Fruit fly (Drosophila melanogaster) whole organism, embryonic: ENCODE data around the gene Rgl.

Experiments used
- Aef1 ChIP-seq: fragments of 200-800 bp; sonication (Bioruptor generic); IDR thresholded peaks from 3 replicates; pipeline ENCODE4 v1.3.6; 2022; ENCODE audit warnings: missing biosample characterization, missing genetic modification characterization
- Antp ChIP-seq: fragments of 200-800 bp; sonication (Bioruptor generic); optimal IDR thresholded peaks from 3 replicates; lab custom pipeline; 2016; ENCODE audit warnings: missing biosample characterization, missing genetic modification characterization
- B-H2 ChIP-seq: fragments of 200-800 bp; sonication (Bioruptor generic); optimal IDR thresholded peaks from 2 replicates; lab custom pipeline; 2018; ENCODE audit warnings: missing biosample characterization, mild to moderate bottlenecking, missing genetic modification characterization
- BtbVII ChIP-seq: fragments of 200-800 bp; sonication (Bioruptor generic); optimal IDR thresholded peaks from 3 replicates; lab custom pipeline; 2017; ENCODE audit warnings: missing biosample characterization, mild to moderate bottlenecking, missing genetic modification characterization
- CG11723 ChIP-seq: fragments of 200-800 bp; sonication (Bioruptor generic); optimal IDR thresholded peaks from 2 replicates; lab custom pipeline; 2017; ENCODE audit warnings: missing biosample characterization, mild to moderate bottlenecking, missing genetic modification characterization
- CG12391 ChIP-seq: fragments of 200-800 bp; sonication (Bioruptor generic); optimal IDR thresholded peaks from 3 replicates; lab custom pipeline; 2018; ENCODE audit warnings: missing biosample characterization, mild to moderate bottlenecking, missing genetic modification characterization, moderate library complexity
- CG12744 ChIP-seq: fragments of 200-800 bp; sonication (Bioruptor generic); optimal IDR thresholded peaks from 2 replicates; lab custom pipeline; 2016; ENCODE audit warnings: missing biosample characterization, missing genetic modification characterization
- CG14014 ChIP-seq: fragments of 200-800 bp; sonication (Bioruptor generic); IDR thresholded peaks from 2 replicates; pipeline ENCODE4 v1.3.6; 2022; ENCODE audit warnings: missing biosample characterization, missing genetic modification characterization
- CG14860 ChIP-seq: fragments of 200-800 bp; sonication (Bioruptor generic); IDR thresholded peaks from 3 replicates; pipeline ENCODE4 v1.3.6; 2022; ENCODE audit warnings: missing biosample characterization, missing genetic modification characterization; ENCODE audit not compliant: partially characterized antibody
- CG18476 ChIP-seq: fragments of 200-800 bp; sonication (Bioruptor generic); optimal IDR thresholded peaks from 2 replicates; lab custom pipeline; 2016; ENCODE audit warnings: missing biosample characterization, mild to moderate bottlenecking, missing genetic modification characterization
- CG18764 ChIP-seq: fragments of 200-800 bp; sonication (Bioruptor generic); optimal IDR thresholded peaks from 3 replicates; lab custom pipeline; 2016; ENCODE audit warnings: missing biosample characterization, missing genetic modification characterization
- CG2116 ChIP-seq: fragments of 200-800 bp; sonication (Bioruptor generic); optimal IDR thresholded peaks from 3 replicates; lab custom pipeline; 2018; ENCODE audit warnings: missing biosample characterization, mild to moderate bottlenecking, missing genetic modification characterization
- CG32772 ChIP-seq: fragments of 200-800 bp; sonication (Bioruptor generic); IDR thresholded peaks from 2 replicates; pipeline ENCODE4 v1.3.6; 2022; ENCODE audit warnings: missing biosample characterization, missing genetic modification characterization
- CG33557 ChIP-seq: fragments of 200-800 bp; sonication (Bioruptor generic); optimal IDR thresholded peaks from 2 replicates; lab custom pipeline; 2019; ENCODE audit warnings: missing biosample characterization, mild to moderate bottlenecking, missing genetic modification characterization, moderate library complexity
- CG7271 ChIP-seq: fragments of 200-800 bp; sonication (Bioruptor generic); optimal IDR thresholded peaks from 2 replicates; lab custom pipeline; 2018; ENCODE audit warnings: missing biosample characterization, mild to moderate bottlenecking, missing genetic modification characterization, moderate library complexity
- CG7963 ChIP-seq: fragments of 200-800 bp; sonication (Bioruptor generic); IDR thresholded peaks from 3 replicates; pipeline ENCODE4 v1.3.6; 2022; ENCODE audit warnings: missing biosample characterization, missing genetic modification characterization; ENCODE audit not compliant: partially characterized antibody
- CG8924 ChIP-seq: fragments of 200-800 bp; optimal IDR thresholded peaks from 3 replicates; lab custom pipeline; 2019; ENCODE audit warnings: missing biosample characterization, mild to moderate bottlenecking, missing genetic modification characterization, moderate library complexity
- CG9609 ChIP-seq: fragments of 200-800 bp; sonication (Bioruptor generic); optimal IDR thresholded peaks from 3 replicates; lab custom pipeline; 2016; ENCODE audit warnings: missing biosample characterization, missing genetic modification characterization
- CG9817 ChIP-seq: fragments of 200-800 bp; sonication (Bioruptor generic); optimal IDR thresholded peaks from 2 replicates; lab custom pipeline; 2018; ENCODE audit warnings: missing biosample characterization, mild to moderate bottlenecking, missing genetic modification characterization, moderate library complexity
- CG9932 ChIP-seq: fragments of 200-800 bp; sonication (Bioruptor generic); IDR thresholded peaks from 2 replicates; pipeline ENCODE4 v1.3.6; 2022; ENCODE audit warnings: missing biosample characterization, missing genetic modification characterization
- D ChIP-seq, 2 experiments: fragments of 200-800 bp in 1 of 2; fragments of >200 bp in 1 of 2; sonication (Bioruptor generic) in 1 of 2; optimal IDR thresholded peaks; 2 replicates in 1 of 2; 3 replicates in 1 of 2; lab custom pipeline; 2017; ENCODE audit warnings: mild to moderate bottlenecking in 1 of 2, missing biosample characterization in 1 of 2, missing genetic modification characterization in 1 of 2, missing genetic modification reagents in 1 of 2
- Gug ChIP-seq: fragments of 200-800 bp; sonication (Bioruptor generic); IDR thresholded peaks from 4 replicates; pipeline ENCODE4 v1.3.6; 2022; ENCODE audit warnings: missing biosample characterization, missing genetic modification characterization
- HmgZ ChIP-seq: fragments of 200-800 bp; sonication (Bioruptor generic); optimal IDR thresholded peaks from 2 replicates; lab custom pipeline; 2018; ENCODE audit warnings: missing biosample characterization, mild to moderate bottlenecking, missing genetic modification characterization
- Med ChIP-seq: fragments of 200-800 bp; sonication (Bioruptor generic); peaks from one replicate; lab custom pipeline; 2016; ENCODE audit warnings: missing biosample characterization, missing genetic modification characterization, mild to moderate bottlenecking, inconsistent platforms, moderate library complexity
- NFAT ChIP-seq: fragments of 200-800 bp; sonication (Bioruptor generic); IDR thresholded peaks from 2 replicates; pipeline ENCODE4 v1.3.6; 2022; ENCODE audit warnings: missing biosample characterization, missing genetic modification characterization
- Nf-YB ChIP-seq: fragments of 200-800 bp; sonication (Bioruptor generic); optimal IDR thresholded peaks from 3 replicates; lab custom pipeline; 2019; ENCODE audit warnings: missing biosample characterization, mild to moderate bottlenecking, missing genetic modification characterization, moderate library complexity
- Optix ChIP-seq: fragments of 200-800 bp; sonication (Bioruptor generic); IDR thresholded peaks from 3 replicates; pipeline ENCODE4 v1.3.6; 2022; ENCODE audit warnings: missing biosample characterization, missing genetic modification characterization
- Ptx1 ChIP-seq: fragments of 200-800 bp; sonication (Bioruptor generic); IDR thresholded peaks from 2 replicates; pipeline ENCODE4 v1.3.6; 2022; ENCODE audit warnings: missing biosample characterization, missing genetic modification characterization
- Scr ChIP-seq: fragments of 200-800 bp; sonication (Bioruptor generic); IDR thresholded peaks from 2 replicates; pipeline ENCODE4 v1.3.6; 2022; ENCODE audit warnings: missing biosample characterization, missing genetic modification characterization; ENCODE audit not compliant: partially characterized antibody
- Sin3A ChIP-seq: fragments of >200 bp; optimal IDR thresholded peaks from 2 replicates; lab custom pipeline; 2018
- Sry-β ChIP-seq: fragments of 200-800 bp; sonication (Bioruptor generic); optimal IDR thresholded peaks from 2 replicates; lab custom pipeline; 2018; ENCODE audit warnings: missing biosample characterization, mild to moderate bottlenecking, missing genetic modification characterization, moderate library complexity
- caup ChIP-seq: fragments of 200-800 bp; sonication (Bioruptor generic); optimal IDR thresholded peaks from 3 replicates; lab custom pipeline; 2017; ENCODE audit warnings: missing biosample characterization, mild to moderate bottlenecking, missing genetic modification characterization, moderate library complexity; ENCODE audit not compliant: severe bottlenecking
- esg ChIP-seq: fragments of 200-800 bp; sonication (Bioruptor generic); conservative IDR thresholded peaks from 2 replicates; pipeline ENCODE4 v1.3.6; 2022; ENCODE audit warnings: missing biosample characterization, missing genetic modification characterization
- gem ChIP-seq: fragments of 200-800 bp; sonication (Bioruptor generic); optimal IDR thresholded peaks from 2 replicates; lab custom pipeline; 2019; ENCODE audit warnings: missing biosample characterization, mild to moderate bottlenecking, missing genetic modification characterization, moderate library complexity
- grau ChIP-seq: fragments of 200-800 bp; optimal IDR thresholded peaks from 3 replicates; lab custom pipeline; 2019; ENCODE audit warnings: missing biosample characterization, mild to moderate bottlenecking, missing genetic modification characterization, moderate library complexity
- ham ChIP-seq: fragments of 200-800 bp; sonication (Bioruptor generic); IDR thresholded peaks from 2 replicates; pipeline ENCODE4 v1.3.6; 2022; ENCODE audit warnings: missing biosample characterization, missing genetic modification characterization
- insv ChIP-seq, 2 experiments: fragments of 200-800 bp; sonication (Bioruptor generic); optimal IDR thresholded peaks; 3 replicates each; lab custom pipeline; 2016 to 2018; ENCODE audit warnings: missing biosample characterization in 2 of 2, missing genetic modification characterization in 2 of 2
- kay ChIP-seq: fragments of 200-800 bp; sonication (Bioruptor generic); optimal IDR thresholded peaks from 2 replicates; lab custom pipeline; 2016; ENCODE audit warnings: missing biosample characterization, missing genetic modification characterization
- lmd ChIP-seq: fragments of 200-800 bp; sonication (Bioruptor generic); IDR thresholded peaks from 2 replicates; pipeline ENCODE4 v1.3.6; 2022; ENCODE audit warnings: missing biosample characterization, missing genetic modification characterization
- otp ChIP-seq: fragments of 200-800 bp; sonication (Bioruptor generic); IDR thresholded peaks from 3 replicates; pipeline ENCODE4, ENCODE4 v1.3.6; 2022; ENCODE audit warnings: missing biosample characterization, missing genetic modification characterization
- pan ChIP-seq, 4 experiments: fragments of >200 bp in 3 of 4; fragments of 200-800 bp in 1 of 4; sonication (Bioruptor generic) in 1 of 4; optimal IDR thresholded peaks in 3 of 4; IDR thresholded peaks in 1 of 4; 2 replicates each; pipeline versions ENCODE4 v1.3.6 to Lab custom; 2017 to 2022; ENCODE audit warnings: missing biosample characterization in 2 of 4, missing genetic modification characterization in 2 of 4, mixed read lengths in 1 of 4
- sens ChIP-seq: fragments of 200-800 bp; sonication (Bioruptor generic); peaks from one replicate; lab custom pipeline; 2016; ENCODE audit warnings: missing biosample characterization, missing genetic modification characterization
- sima ChIP-seq: fragments of 200-800 bp; sonication (Bioruptor generic); optimal IDR thresholded peaks from 2 replicates; lab custom pipeline; 2016; ENCODE audit warnings: missing biosample characterization, missing genetic modification characterization
- so ChIP-seq: fragments of 200-800 bp; sonication (Bioruptor generic); IDR thresholded peaks from 3 replicates; pipeline ENCODE4 v1.3.6; 2022; ENCODE audit warnings: missing biosample characterization, missing genetic modification characterization
- tap ChIP-seq: fragments of 200-800 bp; optimal IDR thresholded peaks from 3 replicates; lab custom pipeline; 2019; ENCODE audit warnings: missing biosample characterization, mild to moderate bottlenecking, missing genetic modification characterization, moderate library complexity
- tgo ChIP-seq: fragments of 200-800 bp; sonication (Bioruptor generic); IDR thresholded peaks from 3 replicates; pipeline ENCODE4 v1.3.6; 2022; ENCODE audit warnings: missing biosample characterization, missing genetic modification characterization
- vnd ChIP-seq: fragments of 200-800 bp; sonication (Bioruptor generic); IDR thresholded peaks from 3 replicates; pipeline ENCODE4 v1.3.6; 2022; ENCODE audit warnings: missing biosample characterization, missing genetic modification characterization; ENCODE audit not compliant: partially characterized antibody

Rgl gene

dm6 chr3L:13928769-13929594, 3.8 kb upstream of the Rgl start, which contains the start of the genes CG8833 and DCTN1-p150 (continued):
- TF ChIP-seq Gug, result peak; percentile 43; the same call in 1 of the 4 replicates
- TF ChIP-seq Sin3A, result no peak
- TF ChIP-seq CG8924 (tag; lab: Kevin White, UChicago), result peak; percentile 28
- no peak for TF ChIP-seq CG7271
- TF ChIP-seq CG12391, result peak; percentile 70
- peak; percentile 47 for TF ChIP-seq grau (tag; lab: Kevin White, UChicago)
- TF ChIP-seq ham (GFP tag; lab: Robert Waterston, UW), result no peak
- peak; percentile 37; the same call in 2 of the 3 replicates for TF ChIP-seq tgo (GFP tag; lab: Robert Waterston, UW)
- TF ChIP-seq CG18764 (GFP tag; lab: Kevin White, UChicago), result no peak
- TF ChIP-seq D (optimal IDR thresholded peaks at IDR 0.05; lab: Kevin White, UChicago), result no peak
- TF ChIP-seq D (GFP tag; optimal IDR thresholded peaks at IDR 0.05; lab: Kevin White, UChicago), result no peak
- TF ChIP-seq insv (GFP tag; optimal IDR thresholded peaks at IDR 0.05; lab: Kevin White, UChicago), result peak in 1 of 2 experiments; percentile 30
- peak; percentile 25 for TF ChIP-seq kay
- peak; percentile 27 for TF ChIP-seq HmgZ (tag; lab: Kevin White, UChicago)
- TF ChIP-seq sens (GFP tag; lab: Kevin White, UChicago), result peak; percentile 90
- TF ChIP-seq CG32772 (GFP tag; lab: Robert Waterston, UW), result no peak
- TF ChIP-seq Scr (GFP tag; lab: Robert Waterston, UW), result peak; percentile 63
- TF ChIP-seq otp, result no peak
- TF ChIP-seq Sry-β, result peak; percentile 67
- TF ChIP-seq so (GFP tag; lab: Robert Waterston, UW), result no peak
- no peak for TF ChIP-seq tap (tag; lab: Kevin White, UChicago)
- TF ChIP-seq NFAT (GFP tag; lab: Robert Waterston, UW), result peak; percentile 41; the same call in 1 of the 2 replicates
- TF ChIP-seq pan (optimal IDR thresholded peaks at IDR 0.05; lab: Kevin White, UChicago), result no peak
- TF ChIP-seq pan (GFP tag; optimal IDR thresholded peaks at IDR 0.05 in 1 of 2, IDR thresholded peaks at IDR 0.05 in 1 of 2), result peak in 1 of 2 experiments; percentile 36
- TF ChIP-seq BtbVII (GFP tag; lab: Kevin White, UChicago), result no peak
- no peak for TF ChIP-seq CG11723 (GFP tag; lab: Kevin White, UChicago)
- TF ChIP-seq vnd (GFP tag; lab: Robert Waterston, UW), result peak; percentile 18; the same call in 1 of the 3 replicates
- peak; percentile 33; the same call in 1 of the 3 replicates for TF ChIP-seq CG14860 (GFP tag; lab: Robert Waterston, UW)
- TF ChIP-seq CG12744, result no peak
- TF ChIP-seq Optix, result no peak
- TF ChIP-seq CG2116, result peak; percentile 55
- peak; percentile 29 for TF ChIP-seq Nf-YB (GFP tag; lab: Kevin White, UChicago)
- TF ChIP-seq Aef1 (GFP tag; lab: Robert Waterston, UW), result peak; percentile 36; the same call in 1 of the 3 replicates
- TF ChIP-seq CG33557, result no peak
- peak; percentile 51; the same call in 1 of the 2 replicates for TF ChIP-seq CG14014
- TF ChIP-seq sima (GFP tag; lab: Kevin White, UChicago), result no peak
- peak; percentile 39 for TF ChIP-seq Antp (GFP tag; lab: Kevin White, UChicago)
- TF ChIP-seq gem (tag; lab: Kevin White, UChicago), result no peak
- TF ChIP-seq Ptx1 (GFP tag; lab: Robert Waterston, UW), result peak; percentile 57
- TF ChIP-seq caup (GFP tag; lab: Kevin White, UChicago), result no peak
- peak; percentile 50 for TF ChIP-seq CG9817
- peak; percentile 82 for TF ChIP-seq CG9932 (GFP tag; lab: Robert Waterston, UW)
- peak; percentile 49 for TF ChIP-seq CG9609 (GFP tag; lab: Kevin White, UChicago)
- TF ChIP-seq Med (GFP tag; lab: Kevin White, UChicago), result peak; percentile 84
- no peak for TF ChIP-seq CG18476 (GFP tag; lab: Kevin White, UChicago)
- TF ChIP-seq B-H2, result peak; percentile 9
- peak; percentile 48 for TF ChIP-seq lmd (GFP tag; lab: Robert Waterston, UW)
- TF ChIP-seq CG7963, result no peak
- peak; percentile 43; the same call in 1 of the 2 replicates for TF ChIP-seq esg (GFP tag; lab: Robert Waterston, UW)
